Worm (Caenorhabditis elegans) whole organism, L1 larva: ENCODE data around the gene wdfy-2.

Experiments used
- C16A3.4 ChIP-seq: fragments of 150-350 bp; optimal IDR thresholded peaks from 2 replicates; lab custom pipeline; 2014; ENCODE audit warnings: missing biosample characterization, missing genetic modification characterization
- ama-1 ChIP-seq: fragments of 150-350 bp; optimal IDR thresholded peaks from 2 replicates; lab custom pipeline; 2014
- ceh-82 ChIP-seq, 3 experiments: fragments of 150-350 bp in 1 of 3; sonication (generic microtip) in 2 of 3; optimal IDR thresholded peaks; 2 replicates each; lab custom pipeline; 2014 to 2017; ENCODE audit warnings: missing biosample characterization in 3 of 3, missing genetic modification characterization in 3 of 3
- ceh-88 ChIP-seq: fragments of 200-800 bp; sonication (Bioruptor generic); IDR thresholded peaks from 2 replicates; pipeline ENCODE4 v1.3.6; 2022; ENCODE audit warnings: missing genetic modification characterization, missing compliant biosample characterization
- dpl-1 ChIP-seq, 3 experiments: fragments of 150-350 bp in 2 of 3; sonication (generic microtip) in 1 of 3; optimal IDR thresholded peaks; 2 replicates each; lab custom pipeline; 2014 to 2017; ENCODE audit warnings: missing biosample characterization in 3 of 3, missing genetic modification characterization in 3 of 3, missing genetic modification reagents in 3 of 3
- dsc-1 ChIP-seq: sonication (generic microtip); optimal IDR thresholded peaks from 2 replicates; lab custom pipeline; 2016; ENCODE audit warnings: mild to moderate bottlenecking, missing genetic modification characterization, missing compliant biosample characterization
- efl-1 ChIP-seq, 4 experiments: fragments of 150-350 bp; optimal IDR thresholded peaks in 3 of 4; peaks in 1 of 4; 1 replicate in 1 of 4; 2 replicates in 3 of 4; lab custom pipeline; 2014; ENCODE audit warnings: missing biosample characterization in 2 of 4, missing genetic modification characterization in 2 of 4, missing genetic modification reagents in 2 of 4
- egl-13 ChIP-seq: sonication (generic microtip); optimal IDR thresholded peaks from 2 replicates; lab custom pipeline; 2016; ENCODE audit warnings: missing genotype, missing genetic modification reagents, missing genetic modification characterization, missing compliant biosample characterization
- elt-2 ChIP-seq: sonication (generic microtip); optimal IDR thresholded peaks from 2 replicates; lab custom pipeline; 2016; ENCODE audit warnings: missing genetic modification characterization, mild to moderate bottlenecking, inconsistent platforms, missing compliant biosample characterization, missing genetic modification reagents
- elt-3 ChIP-seq, 6 experiments: fragments of 150-350 bp in 1 of 6; sonication (generic microtip); optimal IDR thresholded peaks; 2 replicates each; lab custom pipeline; 2017 to 2018; ENCODE audit warnings: missing biosample characterization in 6 of 6, missing genetic modification characterization in 6 of 6, inconsistent platforms in 1 of 6
- ets-5 ChIP-seq: fragments of 200-800 bp; sonication (Bioruptor generic); IDR thresholded peaks from 2 replicates; pipeline ENCODE4 v1.3.6; 2022; ENCODE audit warnings: missing genetic modification characterization, missing compliant biosample characterization
- fkh-4 ChIP-seq: sonication (generic microtip); optimal IDR thresholded peaks from 2 replicates; lab custom pipeline; 2016; ENCODE audit warnings: missing compliant biosample characterization, missing genetic modification characterization, borderline replicate concordance
- fos-1 ChIP-seq: fragments of 150-350 bp; optimal IDR thresholded peaks from 2 replicates; lab custom pipeline; 2014; ENCODE audit warnings: missing biosample characterization, missing genetic modification characterization
- hlh-17 ChIP-seq: fragments of 200-800 bp; sonication (Bioruptor generic); optimal IDR thresholded peaks from 2 replicates; lab custom pipeline; 2018; ENCODE audit warnings: missing genetic modification characterization, mild to moderate bottlenecking, missing compliant biosample characterization, moderate library complexity, borderline replicate concordance
- hlh-4 ChIP-seq: sonication (generic microtip); optimal IDR thresholded peaks from 2 replicates; lab custom pipeline; 2016; ENCODE audit warnings: mild to moderate bottlenecking, missing genetic modification characterization, missing compliant biosample characterization
- irx-1 ChIP-seq: sonication (generic microtip); optimal IDR thresholded peaks from 2 replicates; lab custom pipeline; 2016; ENCODE audit warnings: missing genetic modification characterization, missing compliant biosample characterization
- lin-13 ChIP-seq: fragments of 150-350 bp; optimal IDR thresholded peaks from 2 replicates; lab custom pipeline; 2014; ENCODE audit warnings: missing biosample characterization, missing genetic modification reagents, missing genetic modification characterization
- lin-14 ChIP-seq: fragments of 200-800 bp; sonication (Bioruptor generic); optimal IDR thresholded peaks from 2 replicates; lab custom pipeline; 2018; ENCODE audit warnings: mild to moderate bottlenecking, missing genetic modification characterization, moderate library complexity, missing compliant biosample characterization
- lin-35 ChIP-seq, 2 experiments: fragments of 150-350 bp; optimal IDR thresholded peaks; 2 replicates each; lab custom pipeline; 2014; ENCODE audit warnings: missing biosample characterization in 2 of 2, missing genetic modification characterization in 2 of 2, missing genetic modification reagents in 2 of 2
- lsy-2 ChIP-seq, 2 experiments: fragments of 150-350 bp; optimal IDR thresholded peaks; 2 replicates each; lab custom pipeline; 2014; ENCODE audit warnings: missing biosample characterization in 2 of 2, missing genetic modification characterization in 2 of 2
- mdl-1 ChIP-seq, 2 experiments: fragments of 150-350 bp; optimal IDR thresholded peaks; 2 replicates each; lab custom pipeline; 2014 to 2017; ENCODE audit warnings: missing biosample characterization in 2 of 2, missing genetic modification characterization in 2 of 2, inconsistent platforms in 1 of 2
- mep-1 ChIP-seq: fragments of 150-350 bp; optimal IDR thresholded peaks from 2 replicates; lab custom pipeline; 2014; ENCODE audit warnings: missing biosample characterization, missing genetic modification characterization
- nhr-19 ChIP-seq: fragments of 200-800 bp; sonication (Bioruptor generic); conservative IDR thresholded peaks from 2 replicates; pipeline ENCODE4 v1.3.6; 2022; ENCODE audit warnings: missing genetic modification characterization, missing compliant biosample characterization
- nhr-47 ChIP-seq: sonication (generic microtip); optimal IDR thresholded peaks from 2 replicates; lab custom pipeline; 2016; ENCODE audit warnings: mild to moderate bottlenecking, missing genetic modification characterization, moderate library complexity, missing compliant biosample characterization
- nhr-71 ChIP-seq: sonication (generic microtip); optimal IDR thresholded peaks from 2 replicates; lab custom pipeline; 2016; ENCODE audit warnings: mild to moderate bottlenecking, missing genetic modification characterization, moderate library complexity, missing compliant biosample characterization
- nhr-85 ChIP-seq: sonication (generic microtip); peaks from one replicate; lab custom pipeline; 2016; ENCODE audit warnings: missing genetic modification characterization, inconsistent platforms, missing compliant biosample characterization
- nhr-90 ChIP-seq: sonication (generic microtip); optimal IDR thresholded peaks from 2 replicates; lab custom pipeline; 2016; ENCODE audit warnings: mild to moderate bottlenecking, missing genetic modification characterization, missing compliant biosample characterization; ENCODE audit not compliant: poor library complexity
- pag-3 ChIP-seq: sonication (generic microtip); optimal IDR thresholded peaks from 2 replicates; lab custom pipeline; 2017; ENCODE audit warnings: missing genetic modification characterization, mild to moderate bottlenecking, missing compliant biosample characterization, antibody characterized with exemption, borderline replicate concordance; ENCODE audit not compliant: insufficient read depth
- pax-3 ChIP-seq: fragments of 200-800 bp; sonication (Bioruptor generic); optimal IDR thresholded peaks from 2 replicates; lab custom pipeline; 2018; ENCODE audit warnings: mild to moderate bottlenecking, missing genetic modification characterization, moderate library complexity, missing compliant biosample characterization
- pqm-1 ChIP-seq: sonication (generic microtip); optimal IDR thresholded peaks from 3 replicates; lab custom pipeline; 2017; ENCODE audit warnings: missing biosample characterization, missing genetic modification characterization
- snu-23 ChIP-seq: sonication (generic microtip); optimal IDR thresholded peaks from 2 replicates; lab custom pipeline; 2016; ENCODE audit warnings: missing genetic modification characterization, missing compliant biosample characterization
- sox-4 ChIP-seq: sonication (generic microtip); optimal IDR thresholded peaks from 2 replicates; lab custom pipeline; 2016; ENCODE audit warnings: missing genetic modification characterization, missing compliant biosample characterization
- sup-37 ChIP-seq: fragments of 200-800 bp; sonication (Bioruptor generic); optimal IDR thresholded peaks from 2 replicates; lab custom pipeline; 2018; ENCODE audit warnings: mild to moderate bottlenecking, missing genetic modification characterization, missing compliant biosample characterization
- swsn-7 ChIP-seq: sonication (generic microtip); optimal IDR thresholded peaks from 2 replicates; lab custom pipeline; 2016; ENCODE audit warnings: missing genetic modification characterization, missing compliant biosample characterization
- tbx-2 ChIP-seq: sonication (generic microtip); optimal IDR thresholded peaks from 2 replicates; lab custom pipeline; 2016; ENCODE audit warnings: missing genetic modification characterization, missing compliant biosample characterization
- unc-30 ChIP-seq: sonication (generic microtip); optimal IDR thresholded peaks from 2 replicates; lab custom pipeline; 2017; ENCODE audit warnings: missing biosample characterization, missing genetic modification characterization
- unc-86 ChIP-seq: sonication (generic microtip); optimal IDR thresholded peaks from 2 replicates; lab custom pipeline; 2016; ENCODE audit warnings: missing genetic modification characterization, missing compliant biosample characterization
- unc-98 ChIP-seq: fragments of 200-800 bp; sonication (Bioruptor generic); IDR thresholded peaks from 2 replicates; pipeline ENCODE4 v1.3.6; 2022; ENCODE audit warnings: missing genetic modification characterization, missing compliant biosample characterization
- vab-15 ChIP-seq: sonication (generic microtip); optimal IDR thresholded peaks from 2 replicates; lab custom pipeline; 2017; ENCODE audit warnings: missing genotype, mild to moderate bottlenecking, missing genetic modification characterization, missing compliant biosample characterization
- ztf-4 ChIP-seq: fragments of 150-350 bp; optimal IDR thresholded peaks from 2 replicates; lab custom pipeline; 2014; ENCODE audit warnings: missing biosample characterization, missing genetic modification characterization

The wdfy-2 gene

DNA sequence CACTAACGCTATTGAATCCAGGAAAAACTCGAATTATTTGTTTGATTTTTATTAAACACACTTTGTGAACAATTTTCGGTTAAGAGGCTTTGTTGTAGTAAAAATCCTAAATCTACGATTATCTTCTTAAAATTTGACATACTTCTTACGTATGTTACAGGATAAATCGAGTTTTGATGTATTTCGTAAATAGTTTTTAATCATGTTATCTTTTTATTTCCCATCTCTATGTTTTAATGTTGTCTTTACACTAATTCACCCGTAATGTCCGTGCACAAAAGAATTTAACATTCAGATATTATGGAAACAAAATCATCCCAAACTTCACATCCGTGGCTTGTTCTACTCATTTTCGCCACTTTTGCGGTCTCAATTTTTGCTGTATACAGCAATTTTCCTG, 4.0 kb downstream of the wdfy-2 start, which contains the start of gene egli-1:
Gene egli-1, plus strand, starts transcription at position 301 of the 400 bp plus-strand sequence.
- TF ChIP-seq dsc-1 (tag; lab: Kevin White, UChicago) (peak; percentile 18), hlh-4 (tag; lab: Kevin White, UChicago) (no peak)

DNA sequence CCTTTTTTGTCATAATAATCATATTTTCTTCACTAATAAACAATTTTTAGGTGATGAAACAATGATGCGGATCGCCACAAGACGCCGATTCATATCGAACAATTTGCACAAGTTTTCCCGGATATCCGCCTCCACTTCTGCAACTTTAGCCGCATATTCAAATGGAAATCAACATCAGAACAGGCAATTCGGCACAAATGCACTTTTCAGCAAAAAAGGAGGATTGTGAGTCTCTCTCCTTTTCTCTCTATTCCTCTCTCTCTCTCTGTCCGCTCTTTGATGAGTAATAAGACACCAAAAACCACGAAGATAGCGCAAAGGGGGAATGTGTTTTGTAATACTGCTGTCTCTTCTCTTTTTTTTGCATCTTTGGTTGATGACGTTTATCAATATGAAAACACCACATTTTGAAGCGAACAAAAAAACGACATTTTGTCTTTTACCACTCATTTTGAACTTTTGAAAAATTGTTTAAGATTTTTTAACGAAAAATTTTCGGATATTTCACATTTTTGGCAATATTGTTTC, 5.2 kb downstream of the wdfy-2 start, which contains the start of gene eat-3:
Gene eat-3, plus strand, starts transcription at position 51 of the 528 bp plus-strand sequence.
- TF ChIP-seq ets-5 (no peak), nhr-71 (peak; percentile 27), fos-1 (tag; lab: Kevin White, UChicago) (no peak), mep-1 (peak; percentile 19), lin-14 (GFP tag; lab: Kevin White, UChicago) (peak; percentile 56), ceh-82 (tag; optimal IDR thresholded peaks at IDR 0.05; lab: Kevin White, UChicago) (no peak), unc-86 (tag; lab: Kevin White, UChicago) (no peak), ztf-4 (no peak), lsy-2 (tag; optimal IDR thresholded peaks at IDR 0.05; lab: Kevin White, UChicago) (peak in 1 of 2 experiments; percentile 40), sox-4 (tag; lab: Kevin White, UChicago) (no peak), efl-1 (optimal IDR thresholded peaks at IDR 0.05; lab: Kevin White, UChicago) (no peak), efl-1 (GFP tag; optimal IDR thresholded peaks at IDR 0.05 in 1 of 2; lab: Kevin White, UChicago) (peak in 1 of 2 experiments; percentile 7), vab-15 (no peak), lin-13 (GFP tag; lab: Kevin White, UChicago) (no peak)

DNA sequence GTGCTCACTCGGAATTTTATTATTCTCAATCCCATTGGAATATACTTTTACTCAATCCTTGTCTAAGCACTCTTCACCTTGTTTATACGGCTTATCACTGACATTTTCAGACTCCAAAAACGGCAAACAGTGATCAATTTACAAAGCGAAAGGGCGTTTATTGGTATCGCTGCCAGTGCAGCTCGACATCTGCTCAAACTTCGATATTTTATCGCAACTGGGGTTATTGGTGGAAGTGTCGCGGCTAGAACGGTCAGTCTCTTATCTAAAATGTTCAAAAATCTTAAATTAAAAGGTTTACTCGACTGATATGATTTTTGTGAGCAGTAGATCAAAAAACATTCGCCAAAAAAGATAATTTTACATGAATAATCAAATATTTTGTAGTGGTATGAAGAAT, 5.9 kb downstream of the wdfy-2 start:
- peak; percentile 20 for TF ChIP-seq elt-2
- TF ChIP-seq dsc-1 (tag; lab: Kevin White, UChicago) = no peak

DNA sequence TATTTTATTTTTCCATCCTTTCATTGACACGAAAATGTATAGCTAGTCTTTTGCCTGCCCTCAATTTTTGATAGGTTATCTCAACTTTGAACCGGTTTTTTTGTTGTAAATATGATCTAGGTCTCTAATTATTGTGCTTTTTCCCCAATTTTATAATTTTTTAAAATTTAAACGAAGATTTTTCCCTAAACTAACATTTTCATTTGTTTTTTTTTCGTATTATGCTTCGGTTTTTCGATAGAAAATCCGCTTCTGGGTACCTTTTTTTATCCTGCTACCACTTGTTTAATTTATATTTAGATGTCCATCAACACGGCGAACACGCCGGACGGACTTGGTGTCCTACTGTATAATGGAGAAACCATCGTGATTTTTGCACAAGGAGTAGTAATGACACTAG, 9.8 kb downstream of the wdfy-2 start, which contains the start of gene wbp-2:
Gene wbp-2, plus strand, starts transcription at position 301 of the 400 bp plus-strand sequence.
- TF ChIP-seq sup-37 (GFP tag; lab: Kevin White, UChicago) = no peak
- TF ChIP-seq unc-98 (GFP tag; lab: Robert Waterston, UW) = no peak
- no peak for TF ChIP-seq nhr-47
- TF ChIP-seq elt-3 (tag; optimal IDR thresholded peaks at IDR 0.05; lab: Kevin White, UChicago) = no peak
- no peak for TF ChIP-seq snu-23 (GFP tag; lab: Kevin White, UChicago)
- no peak for TF ChIP-seq swsn-7 (tag; lab: Kevin White, UChicago)
- TF ChIP-seq ceh-88 (GFP tag; lab: Robert Waterston, UW) = no peak
- TF ChIP-seq egl-13 (tag; lab: Kevin White, UChicago) = no peak
- no peak for TF ChIP-seq nhr-90
- no peak for TF ChIP-seq dpl-1 (GFP tag; optimal IDR thresholded peaks at IDR 0.05; lab: Kevin White, UChicago)
- no peak for TF ChIP-seq lin-35 (GFP tag; optimal IDR thresholded peaks at IDR 0.05; lab: Kevin White, UChicago)

DNA sequence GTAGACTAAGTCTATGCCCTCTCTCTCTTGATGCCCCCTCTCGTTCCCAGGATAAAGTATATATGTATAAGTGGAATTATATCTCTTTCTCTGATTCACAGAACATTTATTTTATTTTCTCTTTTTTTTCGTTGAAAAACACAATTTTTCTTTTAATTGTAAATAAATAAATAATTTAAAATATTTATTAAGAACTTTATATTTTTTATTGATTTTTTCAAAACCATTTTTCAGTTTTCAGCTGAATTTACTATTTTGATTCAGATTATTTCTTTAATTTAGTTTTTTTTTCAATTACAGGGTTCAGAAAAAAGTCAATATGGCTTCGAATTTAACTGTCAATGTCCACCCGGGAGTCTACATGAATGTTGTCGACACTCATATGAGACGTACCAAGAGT, 11.7 kb downstream of the wdfy-2 start, which contains the start of gene eif-3.F:
Gene eif-3.F, plus strand, starts transcription at position 301 of the 400 bp plus-strand sequence.
- TF ChIP-seq tbx-2 (tag; lab: Kevin White, UChicago) (no peak), unc-30 (no peak), ama-1 (lab: Kevin White, UChicago) (no peak), hlh-17 (GFP tag; lab: Kevin White, UChicago) (no peak), mep-1 (no peak), pag-3 (tag; lab: Kevin White, UChicago) (no peak), fkh-4 (no peak), pqm-1 (tag; lab: Kevin White, UChicago) (no peak), fos-1 (tag; lab: Kevin White, UChicago) (no peak), lin-13 (GFP tag; lab: Kevin White, UChicago) (no peak), mdl-1 (tag; optimal IDR thresholded peaks at IDR 0.05; lab: Kevin White, UChicago) (no peak), nhr-19 (GFP tag; lab: Robert Waterston, UW) (no peak), egl-13 (tag; lab: Kevin White, UChicago) (no peak), lsy-2 (tag; optimal IDR thresholded peaks at IDR 0.05; lab: Kevin White, UChicago) (no peak), nhr-85 (no peak), ets-5 (no peak), pax-3 (tag; lab: Kevin White, UChicago) (no peak), irx-1 (tag; lab: Kevin White, UChicago) (no peak), C16A3.4 (tag; lab: Kevin White, UChicago) (no peak)
- TF ChIP-seq, all 84 proteins: peak for 0
